Fruit fly (Drosophila melanogaster) whole organism, prepupa: ENCODE data around the gene CG34316.
A peak's percentile ranks its signal among the peaks of the same experiment; 100 is the strongest.

Experiments used
- Blimp-1 ChIP-seq: fragments of 200-800 bp; sonication (Bioruptor generic); optimal IDR thresholded peaks from 3 replicates; lab custom pipeline; 2017; ENCODE audit warnings: missing biosample characterization, missing genetic modification characterization, mild to moderate bottlenecking, moderate library complexity, missing genetic modification reagents
- CG10631 ChIP-seq: fragments of 200-800 bp; sonication (Bioruptor generic); optimal IDR thresholded peaks from 2 replicates; lab custom pipeline; 2016; ENCODE audit warnings: missing biosample characterization, missing genetic modification characterization
- CG10669 ChIP-seq: fragments of 200-800 bp; sonication (Bioruptor generic); optimal IDR thresholded peaks from 3 replicates; lab custom pipeline; 2018; ENCODE audit warnings: missing biosample characterization, mild to moderate bottlenecking, missing genetic modification characterization, moderate library complexity
- CG11294 ChIP-seq: fragments of 200-800 bp; sonication (Bioruptor generic); IDR thresholded peaks from 2 replicates; pipeline ENCODE4 v1.3.6; 2022; ENCODE audit warnings: missing biosample characterization, missing genetic modification characterization
- CG11902 ChIP-seq: fragments of 200-800 bp; sonication (Bioruptor generic); optimal IDR thresholded peaks from 3 replicates; lab custom pipeline; 2016; ENCODE audit warnings: missing biosample characterization, missing genetic modification characterization
- CG15336 ChIP-seq: fragments of 200-800 bp; sonication (Bioruptor generic); IDR thresholded peaks from 2 replicates; pipeline ENCODE4 v1.3.6; 2022; ENCODE audit warnings: missing biosample characterization, missing genetic modification characterization
- CG1621 ChIP-seq: fragments of 200-800 bp; sonication (Bioruptor generic); optimal IDR thresholded peaks from 3 replicates; lab custom pipeline; 2018; ENCODE audit warnings: missing biosample characterization, mild to moderate bottlenecking, missing genetic modification characterization
- CG16779 ChIP-seq: fragments of 200-800 bp; sonication (Bioruptor generic); optimal IDR thresholded peaks from 3 replicates; lab custom pipeline; 2017; ENCODE audit warnings: missing biosample characterization, mild to moderate bottlenecking, missing genetic modification characterization
- CG3032 ChIP-seq: fragments of 200-800 bp; optimal IDR thresholded peaks from 2 replicates; lab custom pipeline; 2019; ENCODE audit warnings: missing biosample characterization, mild to moderate bottlenecking, missing genetic modification characterization, moderate library complexity
- CG31627 ChIP-seq: fragments of 200-800 bp; sonication (Bioruptor generic); optimal IDR thresholded peaks from 3 replicates; lab custom pipeline; 2016; ENCODE audit warnings: missing biosample characterization, missing genetic modification characterization
- CG3919 ChIP-seq: fragments of 200-800 bp; sonication (Bioruptor generic); optimal IDR thresholded peaks from 3 replicates; lab custom pipeline; 2016; ENCODE audit warnings: missing biosample characterization, missing genetic modification characterization
- CG4318 ChIP-seq: fragments of 200-800 bp; sonication (Bioruptor generic); optimal IDR thresholded peaks from 3 replicates; lab custom pipeline; 2017; ENCODE audit warnings: missing biosample characterization, mild to moderate bottlenecking, missing genetic modification characterization
- CG6163 ChIP-seq: fragments of 200-800 bp; sonication (Bioruptor generic); IDR thresholded peaks from 3 replicates; pipeline ENCODE4 v1.3.6; 2022; ENCODE audit warnings: missing biosample characterization, missing genetic modification characterization
- CG6792 ChIP-seq: fragments of 200-800 bp; sonication (Bioruptor generic); optimal IDR thresholded peaks from 3 replicates; lab custom pipeline; 2016; ENCODE audit warnings: missing biosample characterization, missing genetic modification characterization
- CG6854 ChIP-seq: fragments of 200-800 bp; sonication (Bioruptor generic); optimal IDR thresholded peaks from 2 replicates; lab custom pipeline; 2017; ENCODE audit warnings: missing biosample characterization, mild to moderate bottlenecking, missing genetic modification characterization
- CG7368 ChIP-seq: fragments of 200-800 bp; sonication (Bioruptor generic); optimal IDR thresholded peaks from 3 replicates; lab custom pipeline; 2016; ENCODE audit warnings: missing biosample characterization, missing genetic modification characterization
- CG8119 ChIP-seq: fragments of 200-800 bp; sonication (Bioruptor generic); IDR thresholded peaks from 3 replicates; pipeline ENCODE4 v1.3.6; 2022; ENCODE audit warnings: missing biosample characterization, missing genetic modification characterization
- CG8319 ChIP-seq: fragments of 200-800 bp; sonication (Bioruptor generic); optimal IDR thresholded peaks from 3 replicates; lab custom pipeline; 2016; ENCODE audit warnings: missing biosample characterization, missing genetic modification characterization
- CG8632 ChIP-seq: fragments of 200-800 bp; sonication (Bioruptor generic); optimal IDR thresholded peaks from 3 replicates; lab custom pipeline; 2016; ENCODE audit warnings: missing biosample characterization, missing genetic modification characterization
- CG9139 ChIP-seq: fragments of 200-800 bp; sonication (Bioruptor generic); optimal IDR thresholded peaks from 3 replicates; lab custom pipeline; 2017; ENCODE audit warnings: missing biosample characterization, mild to moderate bottlenecking, missing genetic modification characterization
- Eip78C ChIP-seq: fragments of 200-800 bp; sonication (Bioruptor generic); peaks from one replicate; lab custom pipeline; 2016; ENCODE audit warnings: missing biosample characterization, missing genetic modification characterization
- Eip93F ChIP-seq: fragments of 200-800 bp; sonication (Bioruptor generic); optimal IDR thresholded peaks from 2 replicates; lab custom pipeline; 2016; ENCODE audit warnings: missing biosample characterization, mild to moderate bottlenecking, missing genetic modification characterization
- Ets96B ChIP-seq: fragments of 200-800 bp; optimal IDR thresholded peaks from 2 replicates; lab custom pipeline; 2019; ENCODE audit warnings: missing biosample characterization, mild to moderate bottlenecking, missing genetic modification characterization, moderate library complexity
- Gug ChIP-seq: fragments of 200-800 bp; sonication (Bioruptor generic); IDR thresholded peaks from 2 replicates; pipeline ENCODE4 v1.3.6; 2022; ENCODE audit warnings: missing biosample characterization, missing genetic modification characterization
- Hr38 ChIP-seq: sonication (Bioruptor generic); optimal IDR thresholded peaks from 2 replicates; lab custom pipeline; 2016; ENCODE audit warnings: missing biosample characterization, missing genetic modification characterization
- Hr39 ChIP-seq: fragments of 200-800 bp; sonication (Bioruptor generic); optimal IDR thresholded peaks from 2 replicates; lab custom pipeline; 2016; ENCODE audit warnings: missing biosample characterization, missing genetic modification characterization
- Hr4 ChIP-seq: fragments of 200-800 bp; sonication (Bioruptor generic); optimal IDR thresholded peaks from 3 replicates; lab custom pipeline; 2016; ENCODE audit warnings: missing biosample characterization, missing genetic modification characterization
- Met ChIP-seq: fragments of 200-800 bp; sonication (Bioruptor generic); optimal IDR thresholded peaks from 3 replicates; lab custom pipeline; 2016; ENCODE audit warnings: missing biosample characterization, missing genetic modification characterization
- OdsH ChIP-seq: fragments of 200-800 bp; sonication (Bioruptor generic); optimal IDR thresholded peaks from 3 replicates; lab custom pipeline; 2016; ENCODE audit warnings: missing biosample characterization, missing genetic modification characterization
- Sox102F ChIP-seq: fragments of 200-800 bp; sonication (Bioruptor generic); optimal IDR thresholded peaks from 2 replicates; lab custom pipeline; 2016; ENCODE audit warnings: missing biosample characterization, mild to moderate bottlenecking, missing genetic modification characterization
- Sox14 ChIP-seq: fragments of 200-800 bp; sonication (Bioruptor generic); optimal IDR thresholded peaks from 3 replicates; lab custom pipeline; 2016; ENCODE audit warnings: missing biosample characterization, missing genetic modification characterization
- Sox15 ChIP-seq: fragments of 200-800 bp; sonication (Bioruptor generic); optimal IDR thresholded peaks from 3 replicates; lab custom pipeline; 2016; ENCODE audit warnings: missing biosample characterization, missing genetic modification characterization
- achi ChIP-seq: fragments of 200-800 bp; sonication (Bioruptor generic); optimal IDR thresholded peaks from 3 replicates; lab custom pipeline; 2016; ENCODE audit warnings: missing biosample characterization, missing genetic modification characterization
- acj6 ChIP-seq: fragments of 200-800 bp; sonication (Bioruptor generic); optimal IDR thresholded peaks from 3 replicates; lab custom pipeline; 2016; ENCODE audit warnings: missing biosample characterization, missing genetic modification characterization
- cyc ChIP-seq: fragments of 200-800 bp; sonication (Bioruptor generic); optimal IDR thresholded peaks from 3 replicates; lab custom pipeline; 2016; ENCODE audit warnings: missing biosample characterization, missing genetic modification characterization
- dsx ChIP-seq: fragments of 200-800 bp; optimal IDR thresholded peaks from 3 replicates; lab custom pipeline; 2019; ENCODE audit warnings: missing biosample characterization, mild to moderate bottlenecking, missing genetic modification characterization, moderate library complexity; ENCODE audit not compliant: poor library complexity, severe bottlenecking
- eg ChIP-seq: fragments of 200-800 bp; sonication (Bioruptor generic); IDR thresholded peaks from 3 replicates; pipeline ENCODE4 v1.3.6; 2022; ENCODE audit warnings: missing biosample characterization, missing genetic modification characterization
- esn ChIP-seq: fragments of 200-800 bp; sonication (Bioruptor generic); optimal IDR thresholded peaks from 2 replicates; lab custom pipeline; 2016; ENCODE audit warnings: missing biosample characterization, mild to moderate bottlenecking, missing genetic modification characterization, moderate library complexity
- fd59A ChIP-seq: fragments of 200-800 bp; sonication (Bioruptor generic); optimal IDR thresholded peaks from 2 replicates; lab custom pipeline; 2017; ENCODE audit warnings: missing biosample characterization, mild to moderate bottlenecking, missing genetic modification characterization, missing genetic modification reagents
- fkh ChIP-seq: fragments of 200-800 bp; sonication (Bioruptor generic); optimal IDR thresholded peaks from 3 replicates; lab custom pipeline; 2017; ENCODE audit warnings: missing biosample characterization, mild to moderate bottlenecking, missing genetic modification characterization, moderate library complexity
- lz ChIP-seq: fragments of 200-800 bp; sonication (Bioruptor generic); optimal IDR thresholded peaks from 3 replicates; lab custom pipeline; 2016; ENCODE audit warnings: missing biosample characterization, missing genetic modification characterization
- net ChIP-seq: fragments of 200-800 bp; sonication (Bioruptor generic); optimal IDR thresholded peaks from 3 replicates; lab custom pipeline; 2016; ENCODE audit warnings: missing biosample characterization, missing genetic modification characterization
- salr ChIP-seq, 2 experiments: fragments of 200-800 bp; sonication (Bioruptor generic); optimal IDR thresholded peaks; 3 replicates each; lab custom pipeline; 2016 to 2018; ENCODE audit warnings: missing biosample characterization in 2 of 2, missing genetic modification characterization in 2 of 2, mild to moderate bottlenecking in 1 of 2
- ss ChIP-seq, 2 experiments: fragments of 200-800 bp; sonication (Bioruptor generic); optimal IDR thresholded peaks; 2 replicates in 1 of 2; 3 replicates in 1 of 2; lab custom pipeline; 2017 to 2018; ENCODE audit warnings: mild to moderate bottlenecking in 2 of 2, missing biosample characterization in 2 of 2, missing genetic modification characterization in 2 of 2, moderate library complexity in 1 of 2
- topi ChIP-seq: fragments of 200-800 bp; sonication (Bioruptor generic); optimal IDR thresholded peaks from 3 replicates; lab custom pipeline; 2016; ENCODE audit warnings: missing biosample characterization, missing genetic modification characterization

Gene CG34316

DNA sequence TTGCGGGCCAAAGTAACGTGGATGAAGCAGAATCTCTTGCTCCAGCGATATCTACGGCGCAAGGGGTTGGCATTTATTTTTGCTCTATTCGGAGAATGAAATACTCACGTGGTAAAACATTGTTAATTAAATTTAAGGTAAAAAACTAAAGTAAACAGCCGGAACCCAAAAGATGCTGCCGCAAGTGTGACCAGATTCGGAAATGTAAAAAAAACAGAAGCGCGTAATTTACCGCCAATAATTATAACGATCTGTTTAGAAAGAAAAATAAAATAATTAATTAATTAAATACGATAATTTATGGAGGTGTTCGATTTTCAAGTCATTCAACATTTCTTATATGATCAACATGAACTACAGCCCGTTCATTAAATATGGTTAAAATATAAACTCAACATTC, 7.4 kb upstream of the CG34316 start, which contains the start of gene Polr2G:
TSS of gene Polr2G (minus strand) at position 208 of the 400 bp plus-strand sequence.
- peak; percentile 75 for TF ChIP-seq fkh
- TF ChIP-seq CG15336, result no peak
- TF ChIP-seq CG16779 (tag; lab: Kevin White, UChicago), result no peak
- TF ChIP-seq Met (GFP tag; lab: Kevin White, UChicago), result no peak
- TF ChIP-seq eg (GFP tag; lab: Robert Waterston, UW), result no peak
- TF ChIP-seq CG11902, result no peak
- TF ChIP-seq CG9139, result no peak
- peak; percentile 4 for TF ChIP-seq CG1621 (tag; lab: Kevin White, UChicago)
- TF ChIP-seq OdsH (GFP tag; lab: Kevin White, UChicago), result no peak

- TF ChIP-seq fkh (peak; percentile 19), CG31627 (GFP tag; lab: Kevin White, UChicago) (peak; percentile 2), lz (GFP tag; lab: Kevin White, UChicago) (no peak), esn (GFP tag; lab: Kevin White, UChicago) (peak; percentile 3), CG7368 (no peak), dsx (GFP tag; lab: Kevin White, UChicago) (peak; percentile 73), CG15336 (no peak)
- TF ChIP-seq, all 60 proteins: peak for 4
Measured at dm6 chr3R:15225279-15225730, 5.1 kb upstream of the CG34316 start, which contains the start of the genes CG31344 and Caf1-55. TSS of gene CG31344 (minus strand) at chr3R:15225329. TSS of gene Caf1-55 (plus strand) at chr3R:15225576.

- TF ChIP-seq CG1621 (tag; lab: Kevin White, UChicago) (peak; percentile 99), achi (GFP tag; lab: Kevin White, UChicago) (peak; percentile 99), acj6 (GFP tag; lab: Kevin White, UChicago) (peak; percentile 100), dsx (GFP tag; lab: Kevin White, UChicago) (peak; percentile 99), CG3919 (peak; percentile 100), OdsH (GFP tag; lab: Kevin White, UChicago) (peak; percentile 100), Eip78C (GFP tag; lab: Kevin White, UChicago) (peak; percentile 100), CG31627 (GFP tag; lab: Kevin White, UChicago) (peak; percentile 100), fd59A (GFP tag; lab: Kevin White, UChicago) (peak; percentile 100), net (GFP tag; lab: Kevin White, UChicago) (peak; percentile 100), Blimp-1 (GFP tag; lab: Kevin White, UChicago) (peak; percentile 98), topi (GFP tag; lab: Kevin White, UChicago) (peak; percentile 100), CG8319 (peak; percentile 100), Hr39 (peak; percentile 100), Sox15 (GFP tag; lab: Kevin White, UChicago) (peak; percentile 100), CG11902 (peak; percentile 100), CG10631 (peak; percentile 100), Sox14 (GFP tag; lab: Kevin White, UChicago) (peak; percentile 100), Eip93F (GFP tag; lab: Kevin White, UChicago) (peak; percentile 98), Met (GFP tag; lab: Kevin White, UChicago) (peak; percentile 100), esn (GFP tag; lab: Kevin White, UChicago) (peak; percentile 100), Ets96B (tag; lab: Kevin White, UChicago) (peak; percentile 100), Hr4 (GFP tag; lab: Kevin White, UChicago) (peak; percentile 100), CG9139 (peak; percentile 99), CG6854 (peak; percentile 99), Hr38 (GFP tag; lab: Kevin White, UChicago) (peak; percentile 96), lz (GFP tag; lab: Kevin White, UChicago) (peak; percentile 100), Sox102F (GFP tag; lab: Kevin White, UChicago) (peak; percentile 99), ss (GFP tag; optimal IDR thresholded peaks at IDR 0.05; lab: Kevin White, UChicago) (peak; percentile 99 to 100), CG6163 (GFP tag; lab: Robert Waterston, UW) (peak; percentile 100), CG15336 (peak; percentile 100), CG4318 (GFP tag; lab: Kevin White, UChicago) (peak; percentile 100), CG10669 (GFP tag; lab: Kevin White, UChicago) (peak; percentile 100), cyc (GFP tag; lab: Kevin White, UChicago) (peak; percentile 100), salr (GFP tag; optimal IDR thresholded peaks at IDR 0.05; lab: Kevin White, UChicago) (peak; percentile 100), CG3032 (peak; percentile 100), CG8119 (peak; percentile 100), CG6792 (GFP tag; lab: Kevin White, UChicago) (peak; percentile 100), Gug (GFP tag; lab: Robert Waterston, UW) (peak; percentile 100), CG11294 (GFP tag; lab: Robert Waterston, UW) (peak; percentile 100), CG8632 (GFP tag; lab: Kevin White, UChicago) (peak; percentile 100)
Measured at dm6 chr3R:15229329-15229876, 982 bp upstream of the CG34316 start, which contains the start of the genes Art3 and mRpS10. TSS of gene Art3 (minus strand) at chr3R:15229408. TSS of gene mRpS10 (plus strand) at chr3R:15229665.
